Fruit fly (Drosophila melanogaster): ENCODE data around the gene Ugt304A1.
A peak's percentile ranks its signal among the peaks of the same experiment; 100 is the strongest.

- TF ChIP-seq H15 (GFP tag; IDR thresholded peaks at IDR 0.05) (no peak), CG9727 (GFP tag; optimal IDR thresholded peaks at IDR 0.05) (no peak), CG17385 (GFP tag; optimal IDR thresholded peaks at IDR 0.05) (peak; percentile 41), CG7839 (tag; optimal IDR thresholded peaks at IDR 0.05) (no peak), CrebB (tag; optimal IDR thresholded peaks at IDR 0.05) (no peak), Hmr (GFP tag; optimal IDR thresholded peaks at IDR 0.05) (no peak), Dfd (GFP tag; optimal IDR thresholded peaks at IDR 0.05) (no peak), Xrp1 (GFP tag; IDR thresholded peaks at IDR 0.05) (no peak), CG7372 (GFP tag; IDR thresholded peaks at IDR 0.05) (peak; percentile 42; the same call in 1 of the 2 replicates), CG12769 (tag; optimal IDR thresholded peaks at IDR 0.05) (no peak), Sin3A (optimal IDR thresholded peaks at IDR 0.05) (no peak)
These were observed 25.1 kb upstream of the Ugt304A1 start for dm6 chr3R:11200042-11200884.
